Worm (Caenorhabditis elegans): ENCODE measurements around the gene dnj-1.
A peak's percentile ranks its signal among the peaks of the same experiment; 100 is the strongest.
"Not testable (repeated sequence)": the region's sequence is repeated elsewhere in the genome, so short reads cannot be mapped to it uniquely, and the experiment has no call there.

Gene dnj-1

ce11 chrIV:11298154-11299086 is at the start of gene dnj-1, which contains the start of gene B0035.15:
TSS of gene dnj-1 (plus strand) at chrIV:11299036.
TSS of gene B0035.15 (minus strand) at chrIV:11298252.
- TF ChIP-seq jun-1 (tag; optimal IDR thresholded peaks at IDR 0.05) (no peak), dve-1 (tag; optimal IDR thresholded peaks at IDR 0.05; ENCODE audit: insufficient read depth) (peak; percentile 46), mes-2 (tag; optimal IDR thresholded peaks at IDR 0.05; ENCODE audit: poor library complexity, severe bottlenecking) (peak; percentile 66), ctbp-1 (GFP tag; IDR thresholded peaks at IDR 0.05) (no peak), lsy-2 (tag; optimal IDR thresholded peaks at IDR 0.05) (peak in 1 of 2 experiments; percentile 53), daf-16 (GFP tag; optimal IDR thresholded peaks at IDR 0.05) (no peak), daf-16 (tag; optimal IDR thresholded peaks at IDR 0.05) (no peak), set-16 (GFP tag; IDR thresholded peaks at IDR 0.05) (no peak), tra-1 (GFP tag; IDR thresholded peaks at IDR 0.05) (no peak), unc-39 (tag; optimal IDR thresholded peaks at IDR 0.05) (no peak), sdz-12 (GFP tag; optimal IDR thresholded peaks at IDR 0.05) (no peak), lin-15B (tag; optimal IDR thresholded peaks at IDR 0.05) (no peak), F37D6.2 (tag; optimal IDR thresholded peaks at IDR 0.05) (no peak), nhr-28 (tag; optimal IDR thresholded peaks at IDR 0.05) (peak; percentile 62), ceh-62 (tag; optimal IDR thresholded peaks at IDR 0.05) (no peak), dmd-9 (GFP tag; IDR thresholded peaks at IDR 0.05) (no peak), fkh-10 (GFP tag; optimal IDR thresholded peaks at IDR 0.05) (no peak), hmg-1.1 (GFP tag; IDR thresholded peaks at IDR 0.05) (0 out of 2 replicates have a peak, but pooled peaks have one; percentile 44), attf-4 (tag; optimal IDR thresholded peaks at IDR 0.05) (no peak), dpl-1 (GFP tag; optimal IDR thresholded peaks at IDR 0.05) (peak; percentile 50), lin-38 (GFP tag; IDR thresholded peaks at IDR 0.05) (peak; percentile 69), mep-1 (tag; optimal IDR thresholded peaks at IDR 0.05) (peak; percentile 56), T20F7.1 (GFP tag; optimal IDR thresholded peaks at IDR 0.05) (no peak), hlh-11 (tag; optimal IDR thresholded peaks at IDR 0.05) (peak; percentile 23), ZK546.5 (tag; optimal IDR thresholded peaks at IDR 0.05) (no peak), ceh-20 (GFP tag; IDR thresholded peaks at IDR 0.05) (no peak), egl-43 (GFP tag; IDR thresholded peaks at IDR 0.05) (no peak), duxl-1 (tag; optimal IDR thresholded peaks at IDR 0.05; ENCODE audit: poor library complexity) (no peak), ceh-28 (tag; optimal IDR thresholded peaks at IDR 0.05) (no peak), madf-9 (GFP tag; conservative IDR thresholded peaks at IDR 0.05) (no peak), hlh-30 (tag; optimal IDR thresholded peaks at IDR 0.05; ENCODE audit: insufficient read depth) (peak; percentile 35), zag-1 (tag; optimal IDR thresholded peaks at IDR 0.05) (no peak), lin-1 (GFP tag; IDR thresholded peaks at IDR 0.05) (no peak), unc-62 (GFP tag; optimal IDR thresholded peaks at IDR 0.05 in 1 of 2) (no peak), unc-62 (tag; optimal IDR thresholded peaks at IDR 0.05) (no peak), F44E2.7 (GFP tag; IDR thresholded peaks at IDR 0.05) (no peak), ztf-7 (tag; optimal IDR thresholded peaks at IDR 0.05) (no peak), nhr-77 (tag; optimal IDR thresholded peaks at IDR 0.05) (peak; percentile 1), ces-1 (GFP tag; optimal IDR thresholded peaks at IDR 0.05) (no peak)

- TF ChIP-seq unc-62 (GFP tag; optimal IDR thresholded peaks at IDR 0.05 in 1 of 2): peak in 1 of 2 experiments; percentile 42
- not testable (repeated sequence) for TF ChIP-seq unc-62 (tag; optimal IDR thresholded peaks at IDR 0.05)
These were observed 45.1 kb upstream of the dnj-1 start, which contains the start of gene C05C12.1 for ce11 chrIV:11253689-11254088. TSS of gene C05C12.1 (plus strand) at chrIV:11253989.
